Fruit fly (Drosophila melanogaster): ENCODE measurements around the gene CG11837.

The CG11837 gene

dm6 chr3R:29038960-29039581 is 10.2 kb upstream of the CG11837 start, which contains the start of the genes Slu7 and Pkc98E (continued):
- TF ChIP-seq Bteb2 (GFP tag; optimal IDR thresholded peaks at IDR 0.05): peak; percentile 51
- TF ChIP-seq CG4360 (GFP tag; IDR thresholded peaks at IDR 0.05): 0 out of 2 replicates have a peak, but pooled peaks have one; percentile 6
- TF ChIP-seq cas (GFP tag; IDR thresholded peaks at IDR 0.05): peak; percentile 49; the same call in 1 of the 2 replicates
- peak; percentile 57 for TF ChIP-seq CG8765 (GFP tag; IDR thresholded peaks at IDR 0.05)
- 0 out of 2 replicates have a peak, but pooled peaks have one; percentile 25 for TF ChIP-seq CG10321 (GFP tag; IDR thresholded peaks at IDR 0.05)
- TF ChIP-seq unpg (GFP tag; optimal IDR thresholded peaks at IDR 0.05): peak; percentile 33
- peak; percentile 51 for TF ChIP-seq CG17829 (tag; optimal IDR thresholded peaks at IDR 0.05)
- peak; percentile 96 for TF ChIP-seq Med (GFP tag)
- TF ChIP-seq CG5245 (GFP tag; optimal IDR thresholded peaks at IDR 0.05): peak; percentile 39
- peak; percentile 28 for TF ChIP-seq maf-S (GFP tag; optimal IDR thresholded peaks at IDR 0.05)
- peak; percentile 18 for TF ChIP-seq gem (tag; optimal IDR thresholded peaks at IDR 0.05)
- peak; percentile 50 for TF ChIP-seq CG1647 (GFP tag; optimal IDR thresholded peaks at IDR 0.05)
- TF ChIP-seq tna (GFP tag; IDR thresholded peaks at IDR 0.05; ENCODE audit: partially characterized antibody): peak; percentile 82
- peak; percentile 53 for TF ChIP-seq CG2116 (GFP tag; optimal IDR thresholded peaks at IDR 0.05)
- TF ChIP-seq CG5180 (GFP tag; optimal IDR thresholded peaks at IDR 0.05): no peak
- peak; percentile 60 for TF ChIP-seq sisA (GFP tag; IDR thresholded peaks at IDR 0.05)
- peak in 1 of 3 experiments; percentile 28 for TF ChIP-seq Stat92E (GFP tag; optimal IDR thresholded peaks at IDR 0.05)
- TF ChIP-seq B-H1 (GFP tag; IDR thresholded peaks at IDR 0.05): no peak
- TF ChIP-seq CG7839 (tag; optimal IDR thresholded peaks at IDR 0.05): peak; percentile 31
- TF ChIP-seq CG11560 (tag; IDR thresholded peaks at IDR 0.05): no peak
- peak; percentile 10 for TF ChIP-seq CG30020 (tag; optimal IDR thresholded peaks at IDR 0.05)
- TF ChIP-seq CG2202 (tag; optimal IDR thresholded peaks at IDR 0.05): peak; percentile 5
- TF ChIP-seq Hsf (GFP tag; optimal IDR thresholded peaks at IDR 0.05): peak; percentile 70
- peak; percentile 35 for TF ChIP-seq Side (GFP tag; optimal IDR thresholded peaks at IDR 0.05)
- TF ChIP-seq pb (GFP tag; optimal IDR thresholded peaks at IDR 0.05): peak; percentile 46
- no peak for TF ChIP-seq danr (GFP tag; IDR thresholded peaks at IDR 0.05)
- TF ChIP-seq esg (GFP tag; conservative IDR thresholded peaks at IDR 0.05): no peak
- peak; percentile 23 for TF ChIP-seq trh (GFP tag; optimal IDR thresholded peaks at IDR 0.05)
- peak; percentile 89 for TF ChIP-seq CG13287 (GFP tag; IDR thresholded peaks at IDR 0.05; ENCODE audit: partially characterized antibody)
- peak; percentile 48; the same call in 1 of the 2 replicates for TF ChIP-seq al (GFP tag; IDR thresholded peaks at IDR 0.05)
- TF ChIP-seq tx (GFP tag; optimal IDR thresholded peaks at IDR 0.05): peak; percentile 53
- TF ChIP-seq Gsc (GFP tag; IDR thresholded peaks at IDR 0.05): no peak
- TF ChIP-seq Sry-δ (GFP tag; optimal IDR thresholded peaks at IDR 0.05): peak; percentile 94
- TF ChIP-seq CG6791 (GFP tag; IDR thresholded peaks at IDR 0.05; ENCODE audit: partially characterized antibody): peak; percentile 95
- TF ChIP-seq CG12659 (GFP tag; optimal IDR thresholded peaks at IDR 0.05): peak; percentile 89
- peak; percentile 96 for TF ChIP-seq stwl (tag; optimal IDR thresholded peaks at IDR 0.05)
- peak; percentile 82 for TF ChIP-seq ato (GFP tag; IDR thresholded peaks at IDR 0.05; ENCODE audit: partially characterized antibody)
- peak; percentile 93 for TF ChIP-seq Bgb (GFP tag; IDR thresholded peaks at IDR 0.05; ENCODE audit: partially characterized antibody)
- peak; percentile 52 for TF ChIP-seq sug (tag; optimal IDR thresholded peaks at IDR 0.05)
- TF ChIP-seq CG10366 (GFP tag; IDR thresholded peaks at IDR 0.05): peak; percentile 46
- TF ChIP-seq chm (GFP tag; IDR thresholded peaks at IDR 0.05): peak; percentile 22; the same call in 1 of the 2 replicates
- peak in 1 of 2 experiments; percentile 39 for TF ChIP-seq bsh (GFP tag; optimal IDR thresholded peaks at IDR 0.05)
- no peak for TF ChIP-seq CG10979 (tag; optimal IDR thresholded peaks at IDR 0.05)
- no peak for TF ChIP-seq sc (optimal IDR thresholded peaks at IDR 0.05)
- TF ChIP-seq sc (GFP tag; optimal IDR thresholded peaks at IDR 0.05): no peak
- TF ChIP-seq CG1792 (GFP tag; optimal IDR thresholded peaks at IDR 0.05): peak; percentile 48
- 0 out of 2 replicates have a peak, but pooled peaks have one; percentile 7 for TF ChIP-seq CG6689 (GFP tag; IDR thresholded peaks at IDR 0.05)
- peak; percentile 98 for TF ChIP-seq Ets65A (GFP tag)
- no peak for TF ChIP-seq Rx (GFP tag; IDR thresholded peaks at IDR 0.05)
- peak; percentile 95 for TF ChIP-seq cg (GFP tag; optimal IDR thresholded peaks at IDR 0.05)

All from whole organism, embryonic.